Fruit fly (Drosophila melanogaster) ovary, adult (tissue): ENCODE measurements around the gene Reck.

Experiments
- CG17801 ChIP-seq: fragments of 200-800 bp; optimal IDR thresholded peaks from 2 replicates; lab custom pipeline; 2019; ENCODE audit warnings: missing biosample characterization, mild to moderate bottlenecking, missing genetic modification characterization, moderate library complexity; ENCODE audit not compliant: partially characterized antibody

Reck gene

dm6 chr3L:14999284-15000019 lies 14.4 kb downstream of the Reck start, which contains the start of the genes mRpL39 and Prosbeta2:
mRpL39 (minus strand) TSS chr3L:14999666.
Prosbeta2 (plus strand) TSS chr3L:14999951.
- peak; percentile 80 for TF ChIP-seq CG17801 (GFP tag; lab: Kevin White, UChicago)

dm6 chr3L:14992807-14993206 lies 21.1 kb downstream of the Reck start:
- peak; percentile 14 for TF ChIP-seq CG17801 (GFP tag; lab: Kevin White, UChicago)

- TF ChIP-seq CG17801 (GFP tag; lab: Kevin White, UChicago), result no peak
These were observed 21.8 kb downstream of the Reck start, which contains the start of gene Zip71B for dm6 chr3L:14992025-14992424. Zip71B (plus strand) TSS chr3L:14992289.

- no peak for TF ChIP-seq CG17801 (GFP tag; lab: Kevin White, UChicago)
These were observed 24.0 kb downstream of the Reck start for dm6 chr3L:14989879-14990278.

- no peak for TF ChIP-seq CG17801 (GFP tag; lab: Kevin White, UChicago)
These were observed 25.6 kb downstream of the Reck start for dm6 chr3L:14988231-14988630.

dm6 chr3L:14986984-14987896 lies 26.6 kb downstream of the Reck start:
- TF ChIP-seq CG17801 (GFP tag; lab: Kevin White, UChicago), result no peak

- TF ChIP-seq CG17801 (GFP tag; lab: Kevin White, UChicago), result no peak
These were observed 27.4 kb downstream of the Reck start for dm6 chr3L:14986340-14986916.

- TF ChIP-seq CG17801 (GFP tag; lab: Kevin White, UChicago), result no peak
These were observed 29.2 kb downstream of the Reck start, which contains the start of gene mnd for dm6 chr3L:14984521-14985150. mnd (plus strand) TSS chr3L:14985100.

- peak; percentile 29 for TF ChIP-seq CG17801 (GFP tag; lab: Kevin White, UChicago)
These were observed 31.2 kb downstream of the Reck start, which contains the start of gene CG5114 for dm6 chr3L:14982675-14983084. CG5114 (plus strand) TSS chr3L:14982835.

- no peak for TF ChIP-seq CG17801 (GFP tag; lab: Kevin White, UChicago)
These were observed 33.8 kb downstream of the Reck start for dm6 chr3L:14980038-14980437.

- no peak for TF ChIP-seq CG17801 (GFP tag; lab: Kevin White, UChicago)
These were observed 34.5 kb downstream of the Reck start, which contains the start of gene CG3349 for dm6 chr3L:14979332-14979731. CG3349 (plus strand) TSS chr3L:14979620.

- no peak for TF ChIP-seq CG17801 (GFP tag; lab: Kevin White, UChicago)
These were observed 35.4 kb downstream of the Reck start for dm6 chr3L:14978496-14978894.

- no peak for TF ChIP-seq CG17801 (GFP tag; lab: Kevin White, UChicago)
These were observed 36.0 kb downstream of the Reck start for dm6 chr3L:14977536-14978495.
